Worm (Caenorhabditis elegans) whole organism, L4 larva: Measurements from ENCODE around the gene gcy-33.

Experiments
- ama-1 ChIP-seq: fragments of 150-350 bp; optimal IDR thresholded peaks from 2 replicates; lab custom pipeline; 2014; ENCODE audit warnings: inconsistent platforms, mixed read lengths
- ceh-82 ChIP-seq: sonication (generic microtip); optimal IDR thresholded peaks from 2 replicates; lab custom pipeline; 2017; ENCODE audit warnings: missing biosample characterization, missing genetic modification characterization
- jun-1 ChIP-seq: fragments of 150-350 bp; optimal IDR thresholded peaks from 2 replicates; lab custom pipeline; 2014; ENCODE audit warnings: missing biosample characterization, missing genetic modification reagents, missing genetic modification characterization
- mxl-2 ChIP-seq: fragments of 200-800 bp; sonication (Bioruptor generic); conservative IDR thresholded peaks from 2 replicates; pipeline ENCODE4 v1.3.6; 2022; ENCODE audit warnings: missing genetic modification reagents, missing genetic modification characterization, missing compliant biosample characterization
- nhr-11 ChIP-seq: fragments of 150-350 bp; optimal IDR thresholded peaks from 2 replicates; lab custom pipeline; 2014; ENCODE audit warnings: missing biosample characterization, missing genetic modification characterization
- nhr-28 ChIP-seq: fragments of 150-350 bp; optimal IDR thresholded peaks from 2 replicates; lab custom pipeline; 2014; ENCODE audit warnings: missing biosample characterization, missing genetic modification characterization
- pqm-1 ChIP-seq: sonication (generic microtip); optimal IDR thresholded peaks from 2 replicates; lab custom pipeline; 2017; ENCODE audit warnings: missing biosample characterization, missing genetic modification characterization
- saeg-2 ChIP-seq: fragments of 200-800 bp; sonication (Bioruptor generic); IDR thresholded peaks from 2 replicates; pipeline ENCODE4 v1.3.6; 2022; ENCODE audit warnings: missing genetic modification reagents, missing genetic modification characterization, missing compliant biosample characterization
- skn-1 ChIP-seq: fragments of 150-350 bp; optimal IDR thresholded peaks from 2 replicates; lab custom pipeline; 2014; ENCODE audit warnings: missing biosample characterization, missing genetic modification characterization
- unc-62 ChIP-seq, 3 experiments: fragments of 150-350 bp in 1 of 3; sonication (generic microtip); optimal IDR thresholded peaks in 2 of 3; peaks in 1 of 3; 1 replicate in 1 of 3; 2 replicates in 2 of 3; lab custom pipeline; 2014 to 2017; ENCODE audit warnings: missing biosample characterization in 3 of 3, missing genetic modification characterization in 3 of 3, missing genetic modification reagents in 3 of 3, missing genotype in 1 of 3

- TF ChIP-seq skn-1 (tag; lab: Kevin White, UChicago) (no peak), nhr-11 (tag; lab: Kevin White, UChicago) (no peak), ama-1 (lab: Kevin White, UChicago) (no peak), unc-62 (GFP tag; optimal IDR thresholded peaks at IDR 0.05 in 1 of 2; lab: Kevin White, UChicago) (no peak), unc-62 (tag; optimal IDR thresholded peaks at IDR 0.05; lab: Kevin White, UChicago) (no peak), saeg-2 (GFP tag; lab: Robert Waterston, UW) (no peak), pqm-1 (tag; lab: Kevin White, UChicago) (no peak), jun-1 (tag; lab: Kevin White, UChicago) (no peak), nhr-28 (tag; lab: Kevin White, UChicago) (no peak), mxl-2 (GFP tag; lab: Robert Waterston, UW) (no peak), ceh-82 (tag; lab: Kevin White, UChicago) (no peak)
Observed at ce11 chrV:11995862-11996261, 5.7 kb downstream of the gcy-33 start, which contains the start of gene C52E4.12.
